Worm (Caenorhabditis elegans): Measurements from ENCODE around the gene C44H9.5.

ce11 chrV:12897338-12897737 is 47.7 kb upstream of the C44H9.5 start:
- no peak for TF ChIP-seq pha-4 (GFP tag; IDR thresholded peaks at IDR 0.05)
- TF ChIP-seq pha-4 (tag; optimal IDR thresholded peaks at IDR 0.05), result no peak
- TF ChIP-seq ceh-62 (tag; optimal IDR thresholded peaks at IDR 0.05), result no peak
- TF ChIP-seq lin-1 (GFP tag; IDR thresholded peaks at IDR 0.05), result no peak
